Worm (Caenorhabditis elegans) whole organism, early embryonic: ENCODE measurements around the gene dpy-3.

Source experiments
- ama-1 ChIP-seq: fragments of 150-350 bp; optimal IDR thresholded peaks from 2 replicates; lab custom pipeline; 2014
- scrt-1 ChIP-seq: fragments of 200-800 bp; sonication (Bioruptor generic); IDR thresholded peaks from 2 replicates; pipeline ENCODE4 v1.3.6; 2022; ENCODE audit warnings: missing genetic modification characterization, missing compliant biosample characterization

DNA sequence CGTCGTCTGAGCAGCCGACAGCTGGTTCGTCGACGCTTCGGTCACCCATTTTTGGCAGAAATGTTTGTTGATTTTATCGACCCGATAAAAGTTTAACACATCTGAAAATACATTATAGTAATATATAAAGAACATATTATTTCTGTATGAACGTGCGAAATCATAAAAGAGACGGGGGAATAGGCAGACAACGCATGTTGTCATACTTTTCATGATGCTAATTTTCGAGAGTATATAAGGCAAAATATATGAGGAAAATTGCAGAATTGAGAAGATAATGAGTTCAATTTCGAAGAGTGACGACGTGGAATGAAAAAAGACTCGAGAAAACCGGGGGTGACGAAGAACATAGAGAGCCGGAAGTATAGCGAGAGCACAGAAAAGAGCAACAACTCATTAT is 15.3 kb downstream of the dpy-3 start, which contains the start of gene F53B1.8:
- TF ChIP-seq scrt-1 (no peak), ama-1 (lab: Kevin White, UChicago) (no peak)
